Fruit fly (Drosophila melanogaster): ENCODE data around the gene CG14982.
A peak's percentile ranks its signal among the peaks of the same experiment; 100 is the strongest.

- no peak for TF ChIP-seq Clk (GFP tag; optimal IDR thresholded peaks at IDR 0.05)
- TF ChIP-seq Mnt (GFP tag; optimal IDR thresholded peaks at IDR 0.05) = no peak
- TF ChIP-seq CG14711 (tag; optimal IDR thresholded peaks at IDR 0.05) = no peak
- TF ChIP-seq Hr96 (GFP tag; optimal IDR thresholded peaks at IDR 0.05) = no peak
- TF ChIP-seq CG12768 (GFP tag; optimal IDR thresholded peaks at IDR 0.05) = no peak
- no peak for TF ChIP-seq kay (GFP tag; ENCODE audit: borderline replicate concordance)
- TF ChIP-seq bab1 (GFP tag; optimal IDR thresholded peaks at IDR 0.05) = peak; percentile 8
- TF ChIP-seq toe (GFP tag; optimal IDR thresholded peaks at IDR 0.05) = no peak
- TF ChIP-seq ovo (GFP tag; optimal IDR thresholded peaks at IDR 0.05) = no peak
These were observed 39.2 kb upstream of the CG14982 start, which contains the start of gene Sc2 for dm6 chr3L:3903301-3903700.
